Worm (Caenorhabditis elegans) whole organism, mixed stage, embryonic: ENCODE results near the gene K09E9.7.

Source experiments
- ces-1 ChIP-seq: fragments of 150-350 bp; optimal IDR thresholded peaks from 2 replicates; lab custom pipeline; 2014; ENCODE audit warnings: missing biosample characterization, missing genetic modification reagents, missing genetic modification characterization
- elt-1 ChIP-seq: sonication (generic microtip); optimal IDR thresholded peaks from 2 replicates; lab custom pipeline; 2017; ENCODE audit warnings: missing genetic modification characterization, mild to moderate bottlenecking, missing compliant biosample characterization, antibody characterized with exemption, moderate library complexity, borderline replicate concordance; ENCODE audit not compliant: insufficient read depth
- lsy-2 ChIP-seq: fragments of 150-350 bp; optimal IDR thresholded peaks from 2 replicates; lab custom pipeline; 2014; ENCODE audit warnings: missing biosample characterization, missing genetic modification characterization
- nhr-28 ChIP-seq: fragments of 150-350 bp; optimal IDR thresholded peaks from 2 replicates; lab custom pipeline; 2014; ENCODE audit warnings: missing biosample characterization, missing genetic modification characterization
- nhr-76 ChIP-seq: sonication (generic microtip); optimal IDR thresholded peaks from 2 replicates; lab custom pipeline; 2017; ENCODE audit warnings: missing biosample characterization, missing genetic modification characterization
- snpc-4 ChIP-seq: fragments of 150-350 bp; optimal IDR thresholded peaks from 2 replicates; lab custom pipeline; 2014; ENCODE audit warnings: missing biosample characterization, missing genetic modification characterization
- sptf-1 ChIP-seq: sonication (generic microtip); optimal IDR thresholded peaks from 2 replicates; lab custom pipeline; 2017; ENCODE audit warnings: mild to moderate bottlenecking, missing genetic modification characterization, moderate library complexity, missing compliant biosample characterization
- unc-62 ChIP-seq: fragments of 150-350 bp; optimal IDR thresholded peaks from 2 replicates; lab custom pipeline; 2014; ENCODE audit warnings: missing biosample characterization, missing genetic modification reagents, missing genetic modification characterization
- zip-8 ChIP-seq: fragments of 150-350 bp; optimal IDR thresholded peaks from 2 replicates; lab custom pipeline; 2014; ENCODE audit warnings: missing biosample characterization, missing genetic modification characterization
- ztf-11 ChIP-seq: fragments of 150-350 bp; optimal IDR thresholded peaks from 2 replicates; lab custom pipeline; 2014; ENCODE audit warnings: missing biosample characterization, missing genetic modification characterization

ce11 chrX:15598661-15599384 is 41.9 kb upstream of the K09E9.7 start:
- no peak for TF ChIP-seq unc-62 (GFP tag; lab: Kevin White, UChicago)
- TF ChIP-seq nhr-76 = no peak
- no peak for TF ChIP-seq zip-8 (tag; lab: Kevin White, UChicago)
- no peak for TF ChIP-seq lsy-2 (tag; lab: Kevin White, UChicago)
- no peak for TF ChIP-seq ztf-11 (tag; lab: Kevin White, UChicago)
- TF ChIP-seq elt-1 (tag; lab: Kevin White, UChicago) = no peak
- no peak for TF ChIP-seq nhr-28 (tag; lab: Kevin White, UChicago)
- no peak for TF ChIP-seq ces-1 (GFP tag; lab: Kevin White, UChicago)
- TF ChIP-seq sptf-1 (tag; lab: Kevin White, UChicago) = no peak
- TF ChIP-seq snpc-4 (tag; lab: Kevin White, UChicago) = no peak
